Fruit fly (Drosophila melanogaster) whole organism, embryonic: ENCODE data around the gene CG44362.
A peak's percentile ranks its signal among the peaks of the same experiment; 100 is the strongest.

Source experiments
- ATbp ChIP-seq: fragments of 200-800 bp; sonication (Bioruptor generic); optimal IDR thresholded peaks from 2 replicates; lab custom pipeline; 2017; ENCODE audit warnings: missing biosample characterization, mild to moderate bottlenecking, missing genetic modification characterization, missing genetic modification reagents
- Awh ChIP-seq: fragments of 200-800 bp; sonication (Bioruptor generic); IDR thresholded peaks from 2 replicates; pipeline ENCODE4, ENCODE4 v1.3.6; 2022; ENCODE audit warnings: missing biosample characterization, missing genetic modification characterization
- CG10431 ChIP-seq: fragments of 200-800 bp; sonication (Bioruptor generic); optimal IDR thresholded peaks from 3 replicates; lab custom pipeline; 2018; ENCODE audit warnings: missing biosample characterization, mild to moderate bottlenecking, missing genetic modification characterization
- CG11247 ChIP-seq: fragments of 200-800 bp; sonication (Bioruptor generic); IDR thresholded peaks from 2 replicates; pipeline ENCODE4 v1.3.6; 2022; ENCODE audit warnings: missing biosample characterization, missing genetic modification characterization
- CG15073 ChIP-seq: fragments of 200-800 bp; sonication (Bioruptor generic); optimal IDR thresholded peaks from 2 replicates; lab custom pipeline; 2016; ENCODE audit warnings: missing biosample characterization, missing genetic modification characterization
- CG1602 ChIP-seq: fragments of 200-800 bp; sonication (Bioruptor generic); optimal IDR thresholded peaks from 3 replicates; lab custom pipeline; 2016; ENCODE audit warnings: missing biosample characterization, missing genetic modification characterization
- CG17186 ChIP-seq: fragments of 200-800 bp; sonication (Bioruptor generic); optimal IDR thresholded peaks from 3 replicates; lab custom pipeline; 2017; ENCODE audit warnings: missing biosample characterization, missing genetic modification reagents, missing genetic modification characterization
- CG18476 ChIP-seq: fragments of 200-800 bp; sonication (Bioruptor generic); optimal IDR thresholded peaks from 2 replicates; lab custom pipeline; 2016; ENCODE audit warnings: missing biosample characterization, mild to moderate bottlenecking, missing genetic modification characterization
- CG18764 ChIP-seq: fragments of 200-800 bp; sonication (Bioruptor generic); optimal IDR thresholded peaks from 3 replicates; lab custom pipeline; 2016; ENCODE audit warnings: missing biosample characterization, missing genetic modification characterization
- CG30403 ChIP-seq: fragments of 200-800 bp; sonication (Bioruptor generic); optimal IDR thresholded peaks from 3 replicates; lab custom pipeline; 2016; ENCODE audit warnings: missing biosample characterization, missing genetic modification characterization
- CG5180 ChIP-seq: fragments of 200-800 bp; sonication (Bioruptor generic); optimal IDR thresholded peaks from 3 replicates; lab custom pipeline; 2017; ENCODE audit warnings: missing biosample characterization, missing genetic modification characterization, mild to moderate bottlenecking, moderate library complexity, missing genetic modification reagents
- CG6272 ChIP-seq: fragments of 200-800 bp; sonication (Bioruptor generic); IDR thresholded peaks from 2 replicates; pipeline ENCODE4 v1.3.6; 2022; ENCODE audit warnings: missing biosample characterization, missing genetic modification characterization
- CG6683 ChIP-seq: fragments of 200-800 bp; sonication (Bioruptor generic); optimal IDR thresholded peaks from 2 replicates; lab custom pipeline; 2017; ENCODE audit warnings: missing biosample characterization, mild to moderate bottlenecking, missing genetic modification characterization, missing genetic modification reagents
- CG6813 ChIP-seq: fragments of 200-800 bp; sonication (Bioruptor generic); optimal IDR thresholded peaks from 2 replicates; lab custom pipeline; 2017; ENCODE audit warnings: missing biosample characterization, missing genetic modification characterization, mild to moderate bottlenecking, moderate library complexity, missing genetic modification reagents
- CG7987 ChIP-seq: fragments of 200-800 bp; sonication (Bioruptor generic); optimal IDR thresholded peaks from 2 replicates; lab custom pipeline; 2018; ENCODE audit warnings: missing biosample characterization, mild to moderate bottlenecking, missing genetic modification characterization, moderate library complexity
- CG8944 ChIP-seq: fragments of 200-800 bp; sonication (Bioruptor generic); optimal IDR thresholded peaks from 3 replicates; lab custom pipeline; 2016; ENCODE audit warnings: missing biosample characterization, missing genetic modification characterization
- CG9727 ChIP-seq: fragments of 200-800 bp; sonication (Bioruptor generic); optimal IDR thresholded peaks from 3 replicates; lab custom pipeline; 2017; ENCODE audit warnings: missing biosample characterization, mild to moderate bottlenecking, missing genetic modification characterization
- Fer1 ChIP-seq: fragments of 200-800 bp; sonication (Bioruptor generic); optimal IDR thresholded peaks from 2 replicates; lab custom pipeline; 2017; ENCODE audit warnings: missing biosample characterization, mild to moderate bottlenecking, missing genetic modification characterization
- GATAe ChIP-seq: fragments of 200-800 bp; sonication (Bioruptor generic); conservative IDR thresholded peaks from 2 replicates; pipeline ENCODE4 v1.3.6; 2022; ENCODE audit warnings: missing biosample characterization, missing genetic modification characterization
- HmgZ ChIP-seq: fragments of 200-800 bp; sonication (Bioruptor generic); optimal IDR thresholded peaks from 2 replicates; lab custom pipeline; 2018; ENCODE audit warnings: missing biosample characterization, mild to moderate bottlenecking, missing genetic modification characterization
- Hmr ChIP-seq: fragments of 200-800 bp; sonication (Bioruptor generic); optimal IDR thresholded peaks from 3 replicates; lab custom pipeline; 2017; ENCODE audit warnings: mild to moderate bottlenecking, missing biosample characterization, missing genetic modification reagents, missing genetic modification characterization
- Lim3 ChIP-seq: fragments of 200-800 bp; sonication (Bioruptor generic); IDR thresholded peaks from 2 replicates; pipeline ENCODE4 v1.3.6; 2022; ENCODE audit warnings: missing biosample characterization, missing genetic modification characterization
- Mrtf ChIP-seq: fragments of 200-800 bp; sonication (Bioruptor generic); IDR thresholded peaks from 3 replicates; pipeline ENCODE4 v1.3.6; 2022; ENCODE audit warnings: missing biosample characterization, missing genetic modification characterization
- NC2β ChIP-seq: fragments of 200-800 bp; sonication (Bioruptor generic); optimal IDR thresholded peaks from 2 replicates; lab custom pipeline; 2016; ENCODE audit warnings: missing biosample characterization, missing genetic modification characterization
- Trl ChIP-seq, 3 experiments: fragments of >200 bp in 2 of 3; fragments of 200-800 bp in 1 of 3; sonication (Bioruptor generic) in 1 of 3; optimal IDR thresholded peaks; 2 replicates in 1 of 3; 3 replicates in 2 of 3; lab custom pipeline; 2016 to 2017; ENCODE audit warnings: missing biosample characterization in 1 of 3, missing genetic modification characterization in 1 of 3
- Xbp1 ChIP-seq: fragments of 200-800 bp; sonication (Bioruptor generic); optimal IDR thresholded peaks from 3 replicates; lab custom pipeline; 2016; ENCODE audit warnings: missing biosample characterization, mild to moderate bottlenecking, missing genetic modification characterization
- abd-A ChIP-seq: fragments of 200-800 bp; sonication (Bioruptor generic); optimal IDR thresholded peaks from 3 replicates; lab custom pipeline; 2019; ENCODE audit warnings: missing biosample characterization, mild to moderate bottlenecking, missing genetic modification characterization, moderate library complexity
- al ChIP-seq: fragments of 200-800 bp; sonication (Bioruptor generic); IDR thresholded peaks from 2 replicates; pipeline ENCODE4 v1.3.6; 2022; ENCODE audit warnings: missing biosample characterization, missing genetic modification characterization
- ara ChIP-seq: fragments of 200-800 bp; sonication (Bioruptor generic); IDR thresholded peaks from 2 replicates; pipeline ENCODE4 v1.3.6; 2022; ENCODE audit warnings: missing biosample characterization, missing genetic modification characterization
- chm ChIP-seq: fragments of 200-800 bp; sonication (Bioruptor generic); IDR thresholded peaks from 2 replicates; pipeline ENCODE4 v1.3.6; 2022; ENCODE audit warnings: missing biosample characterization, missing genetic modification characterization
- crol ChIP-seq: fragments of 200-800 bp; sonication (Bioruptor generic); IDR thresholded peaks from 2 replicates; pipeline ENCODE4 v1.3.6; 2022; ENCODE audit warnings: missing biosample characterization, missing genetic modification characterization
- ftz-f1 ChIP-seq: fragments of 200-800 bp; sonication (Bioruptor generic); optimal IDR thresholded peaks from 2 replicates; lab custom pipeline; 2016; ENCODE audit warnings: missing biosample characterization, missing genetic modification characterization
- gro ChIP-seq: fragments of 200-800 bp; sonication (Bioruptor generic); optimal IDR thresholded peaks from 2 replicates; lab custom pipeline; 2016; ENCODE audit warnings: missing biosample characterization, missing genetic modification characterization
- ham ChIP-seq: fragments of 200-800 bp; sonication (Bioruptor generic); IDR thresholded peaks from 2 replicates; pipeline ENCODE4 v1.3.6; 2022; ENCODE audit warnings: missing biosample characterization, missing genetic modification characterization
- jing ChIP-seq: fragments of 200-800 bp; sonication (Bioruptor generic); optimal IDR thresholded peaks from 2 replicates; lab custom pipeline; 2018; ENCODE audit warnings: missing biosample characterization, mild to moderate bottlenecking, missing genetic modification characterization
- odd ChIP-seq: fragments of 200-800 bp; sonication (Bioruptor generic); optimal IDR thresholded peaks from 2 replicates; lab custom pipeline; 2017; ENCODE audit warnings: missing biosample characterization, mild to moderate bottlenecking, missing genetic modification characterization
- sens ChIP-seq: fragments of 200-800 bp; sonication (Bioruptor generic); peaks from one replicate; lab custom pipeline; 2016; ENCODE audit warnings: missing biosample characterization, missing genetic modification characterization
- seq ChIP-seq: fragments of 200-800 bp; sonication (Bioruptor generic); IDR thresholded peaks from 2 replicates; pipeline ENCODE4 v1.3.6; 2022; ENCODE audit warnings: missing biosample characterization, missing genetic modification characterization
- sima ChIP-seq: fragments of 200-800 bp; sonication (Bioruptor generic); optimal IDR thresholded peaks from 2 replicates; lab custom pipeline; 2016; ENCODE audit warnings: missing biosample characterization, missing genetic modification characterization
- so ChIP-seq: fragments of 200-800 bp; sonication (Bioruptor generic); IDR thresholded peaks from 3 replicates; pipeline ENCODE4 v1.3.6; 2022; ENCODE audit warnings: missing biosample characterization, missing genetic modification characterization
- sug ChIP-seq: fragments of 200-800 bp; optimal IDR thresholded peaks from 2 replicates; lab custom pipeline; 2019; ENCODE audit warnings: missing biosample characterization, mild to moderate bottlenecking, missing genetic modification characterization, moderate library complexity
- toy ChIP-seq: fragments of 200-800 bp; sonication (Bioruptor generic); IDR thresholded peaks from 2 replicates; pipeline ENCODE4 v1.3.6; 2022; ENCODE audit warnings: missing biosample characterization, missing genetic modification characterization
- vfl ChIP-seq: fragments of 200-800 bp; sonication (Bioruptor generic); optimal IDR thresholded peaks from 2 replicates; lab custom pipeline; 2016; ENCODE audit warnings: missing biosample characterization, missing genetic modification characterization
- wdn ChIP-seq: fragments of 200-800 bp; sonication (Bioruptor generic); IDR thresholded peaks from 2 replicates; pipeline ENCODE4 v1.3.6; 2022; ENCODE audit warnings: missing biosample characterization, missing genetic modification characterization
- zen ChIP-seq: fragments of 200-800 bp; sonication (Bioruptor generic); optimal IDR thresholded peaks from 3 replicates; lab custom pipeline; 2018; ENCODE audit warnings: missing biosample characterization, mild to moderate bottlenecking, missing genetic modification characterization, moderate library complexity
- zen2 ChIP-seq: fragments of 200-800 bp; sonication (Bioruptor generic); IDR thresholded peaks from 3 replicates; pipeline ENCODE4 v1.3.6; 2022; ENCODE audit warnings: missing biosample characterization, missing genetic modification characterization; ENCODE audit not compliant: partially characterized antibody
- zf30C ChIP-seq: fragments of 200-800 bp; sonication (Bioruptor generic); optimal IDR thresholded peaks from 3 replicates; lab custom pipeline; 2018; ENCODE audit warnings: missing biosample characterization, mild to moderate bottlenecking, missing genetic modification characterization
- zfh1 ChIP-seq: fragments of 200-800 bp; sonication (Bioruptor generic); IDR thresholded peaks from 3 replicates; pipeline ENCODE4 v1.3.6; 2022; ENCODE audit warnings: missing biosample characterization, missing genetic modification characterization

The CG44362 gene

dm6 chr3L:11350680-11351665, 46.4 kb upstream of the CG44362 start (continued):
- peak; percentile 33 for TF ChIP-seq Fer1 (GFP tag; lab: Kevin White, UChicago)
- TF ChIP-seq CG7987 (GFP tag; lab: Kevin White, UChicago), result peak; percentile 4
- peak; percentile 0 for TF ChIP-seq CG8944 (GFP tag; lab: Kevin White, UChicago)
- TF ChIP-seq Awh (GFP tag; lab: Robert Waterston, UW), result peak; percentile 52; the same call in 1 of the 2 replicates
- peak; percentile 57 for TF ChIP-seq Xbp1 (GFP tag; lab: Kevin White, UChicago)
- TF ChIP-seq zen (tag; lab: Kevin White, UChicago), result peak; percentile 59
- peak; percentile 57 for TF ChIP-seq zf30C (GFP tag; lab: Kevin White, UChicago)
- no peak for TF ChIP-seq Trl (optimal IDR thresholded peaks at IDR 0.05; lab: Kevin White, UChicago)
- TF ChIP-seq Trl (GFP tag; optimal IDR thresholded peaks at IDR 0.05; lab: Kevin White, UChicago), result peak; percentile 33
- no peak for TF ChIP-seq ATbp
- TF ChIP-seq CG6683, result no peak
- peak; percentile 36; the same call in 1 of the 2 replicates for TF ChIP-seq seq (GFP tag; lab: Robert Waterston, UW)
- TF ChIP-seq toy (GFP tag; lab: Robert Waterston, UW), result no peak; the same call in 1 of the 2 replicates
- TF ChIP-seq CG18764 (GFP tag; lab: Kevin White, UChicago), result no peak
- no peak for TF ChIP-seq CG6272 (GFP tag; lab: Robert Waterston, UW)
- no peak for TF ChIP-seq CG18476 (GFP tag; lab: Kevin White, UChicago)
- TF ChIP-seq NC2β (GFP tag; lab: Kevin White, UChicago), result no peak
- peak; percentile 63 for TF ChIP-seq gro
- no peak for TF ChIP-seq sima (GFP tag; lab: Kevin White, UChicago)
- TF ChIP-seq CG5180 (GFP tag; lab: Kevin White, UChicago), result peak; percentile 27
- no peak for TF ChIP-seq CG15073 (GFP tag; lab: Kevin White, UChicago)
- no peak for TF ChIP-seq GATAe (GFP tag; lab: Robert Waterston, UW)
- peak; percentile 77 for TF ChIP-seq CG9727 (GFP tag; lab: Kevin White, UChicago)
- peak; percentile 17; the same call in 1 of the 3 replicates for TF ChIP-seq zfh1
- TF ChIP-seq odd (GFP tag; lab: Kevin White, UChicago), result peak; percentile 69
- TF ChIP-seq ham (GFP tag; lab: Robert Waterston, UW), result no peak
- TF ChIP-seq sens (GFP tag; lab: Kevin White, UChicago), result peak; percentile 78
- peak; percentile 7 for TF ChIP-seq sug (tag; lab: Kevin White, UChicago)
- TF ChIP-seq wdn (GFP tag; lab: Robert Waterston, UW), result no peak
- TF ChIP-seq zen2, result no peak
- TF ChIP-seq crol (GFP tag; lab: Robert Waterston, UW), result peak; percentile 59
- TF ChIP-seq CG6813 (GFP tag; lab: Kevin White, UChicago), result no peak
- peak; percentile 77 for TF ChIP-seq CG1602 (GFP tag; lab: Kevin White, UChicago)
- peak; percentile 66; the same call in 2 of the 3 replicates for TF ChIP-seq Mrtf (GFP tag; lab: Robert Waterston, UW)
- no peak for TF ChIP-seq CG10431
- no peak for TF ChIP-seq jing (GFP tag; lab: Kevin White, UChicago)
- no peak for TF ChIP-seq CG11247 (GFP tag; lab: Robert Waterston, UW)
- TF ChIP-seq vfl (GFP tag; lab: Kevin White, UChicago), result no peak
- no peak for TF ChIP-seq ftz-f1 (GFP tag; lab: Kevin White, UChicago)
- TF ChIP-seq ara (GFP tag; lab: Robert Waterston, UW), result peak; percentile 18; the same call in 1 of the 2 replicates
- TF ChIP-seq abd-A, result peak; percentile 90
- TF ChIP-seq al (GFP tag; lab: Robert Waterston, UW), result no peak; the same call in 1 of the 2 replicates
- TF ChIP-seq CG30403 (GFP tag; lab: Kevin White, UChicago), result peak; percentile 49
- TF ChIP-seq HmgZ (tag; lab: Kevin White, UChicago), result no peak
- peak; percentile 23 for TF ChIP-seq CG17186 (GFP tag; lab: Kevin White, UChicago)
- no peak for TF ChIP-seq Lim3 (GFP tag; lab: Robert Waterston, UW)
- no peak for TF ChIP-seq Hmr (GFP tag; lab: Kevin White, UChicago)
- 0 out of 3 replicates have a peak, but pooled peaks have one; percentile 5 for TF ChIP-seq so
- TF ChIP-seq chm (GFP tag; lab: Robert Waterston, UW), result peak; percentile 69
